Fruit fly (Drosophila melanogaster): ENCODE measurements around the gene loco.
A peak's percentile ranks its signal among the peaks of the same experiment; 100 is the strongest.

Gene loco

dm6 chr3R:22686336-22686874 is 47.2 kb upstream of the loco start, which contains the start of the genes Gclm and CG17625 (continued):
- TF ChIP-seq Lim3 (GFP tag; IDR thresholded peaks at IDR 0.05) (no peak), Ets65A (GFP tag) (peak; percentile 69), E2f1 (GFP tag; IDR thresholded peaks at IDR 0.05) (peak; percentile 57), CG5180 (GFP tag; optimal IDR thresholded peaks at IDR 0.05) (no peak), CG33213 (GFP tag; optimal IDR thresholded peaks at IDR 0.05) (peak; percentile 28), jigr1 (GFP tag; IDR thresholded peaks at IDR 0.05) (peak; percentile 37; the same call in 1 of the 3 replicates), CG15269 (tag; optimal IDR thresholded peaks at IDR 0.05) (peak; percentile 60), HmgD (GFP tag; optimal IDR thresholded peaks at IDR 0.05) (peak; percentile 25), CG8388 (GFP tag; optimal IDR thresholded peaks at IDR 0.05) (peak; percentile 38), ase (GFP tag; IDR thresholded peaks at IDR 0.05) (peak; percentile 33; the same call in 1 of the 3 replicates), luna (GFP tag; optimal IDR thresholded peaks at IDR 0.05) (no peak), NC2α (GFP tag; optimal IDR thresholded peaks at IDR 0.05) (no peak), sima (GFP tag; optimal IDR thresholded peaks at IDR 0.05) (no peak), Dbx (GFP tag; IDR thresholded peaks at IDR 0.05) (peak; percentile 85), CG7786 (GFP tag; optimal IDR thresholded peaks at IDR 0.05) (no peak), sd (tag; optimal IDR thresholded peaks at IDR 0.05) (peak; percentile 45), ken (GFP tag; IDR thresholded peaks at IDR 0.05) (peak; percentile 14; the same call in 1 of the 3 replicates), CG4404 (GFP tag; IDR thresholded peaks at IDR 0.05) (no peak), Adf1 (GFP tag; IDR thresholded peaks at IDR 0.05) (peak; percentile 40), Scr (GFP tag; IDR thresholded peaks at IDR 0.05; ENCODE audit: partially characterized antibody) (peak; percentile 76), CG12769 (tag; optimal IDR thresholded peaks at IDR 0.05) (no peak), CG10366 (GFP tag; IDR thresholded peaks at IDR 0.05) (peak; percentile 60), twi (tag; optimal IDR thresholded peaks at IDR 0.05) (peak; percentile 38), pzg (GFP tag; optimal IDR thresholded peaks at IDR 0.05) (peak; percentile 82), CG18619 (GFP tag; optimal IDR thresholded peaks at IDR 0.05) (peak; percentile 45), croc (GFP tag; conservative IDR thresholded peaks at IDR 0.05) (no peak), CG17359 (tag; optimal IDR thresholded peaks at IDR 0.05) (peak; percentile 54), scrt (GFP tag; optimal IDR thresholded peaks at IDR 0.05) (peak; percentile 24), insv (GFP tag; optimal IDR thresholded peaks at IDR 0.05) (no peak), hkb (optimal IDR thresholded peaks at IDR 0.05) (no peak), hkb (GFP tag; IDR thresholded peaks at IDR 0.05) (peak; percentile 44; the same call in 1 of the 2 replicates), CG10654 (GFP tag; optimal IDR thresholded peaks at IDR 0.05) (peak; percentile 22), mam (GFP tag; optimal IDR thresholded peaks at IDR 0.05) (peak; percentile 46), hb (GFP tag; IDR thresholded peaks at IDR 0.05; ENCODE audit: partially characterized antibody) (peak; percentile 73), gfzf (GFP tag; optimal IDR thresholded peaks at IDR 0.05) (peak; percentile 9), CG2678 (tag; optimal IDR thresholded peaks at IDR 0.05) (peak; percentile 53), CG10147 (GFP tag; optimal IDR thresholded peaks at IDR 0.05) (peak; percentile 27), danr (GFP tag; IDR thresholded peaks at IDR 0.05) (no peak), H15 (GFP tag; IDR thresholded peaks at IDR 0.05) (no peak; the same call in 2 of the 3 replicates), Sin3A (optimal IDR thresholded peaks at IDR 0.05) (no peak), CG7963 (GFP tag; IDR thresholded peaks at IDR 0.05; ENCODE audit: partially characterized antibody) (peak; percentile 62), CG11093 (GFP tag; IDR thresholded peaks at IDR 0.05) (0 out of 3 replicates have a peak, but pooled peaks have one; percentile 53), CG34224 (GFP tag; IDR thresholded peaks at IDR 0.05; ENCODE audit: partially characterized antibody) (peak; percentile 75), CG9797 (GFP tag; optimal IDR thresholded peaks at IDR 0.05) (peak; percentile 24), gcm2 (GFP tag; optimal IDR thresholded peaks at IDR 0.05) (no peak), kay (GFP tag; optimal IDR thresholded peaks at IDR 0.05) (peak; percentile 41), MBD-R2 (GFP tag; IDR thresholded peaks at IDR 0.05) (peak; percentile 77), Xrp1 (GFP tag; IDR thresholded peaks at IDR 0.05) (peak; percentile 65; the same call in 1 of the 2 replicates), peb (GFP tag; IDR thresholded peaks at IDR 0.05) (peak; percentile 36; the same call in 1 of the 2 replicates), CG8281 (tag; optimal IDR thresholded peaks at IDR 0.05) (no peak), CG10321 (GFP tag; IDR thresholded peaks at IDR 0.05) (0 out of 2 replicates have a peak, but pooled peaks have one; percentile 44)
